Fruit fly (Drosophila melanogaster): ENCODE measurements around the gene CG15741.

DNA sequence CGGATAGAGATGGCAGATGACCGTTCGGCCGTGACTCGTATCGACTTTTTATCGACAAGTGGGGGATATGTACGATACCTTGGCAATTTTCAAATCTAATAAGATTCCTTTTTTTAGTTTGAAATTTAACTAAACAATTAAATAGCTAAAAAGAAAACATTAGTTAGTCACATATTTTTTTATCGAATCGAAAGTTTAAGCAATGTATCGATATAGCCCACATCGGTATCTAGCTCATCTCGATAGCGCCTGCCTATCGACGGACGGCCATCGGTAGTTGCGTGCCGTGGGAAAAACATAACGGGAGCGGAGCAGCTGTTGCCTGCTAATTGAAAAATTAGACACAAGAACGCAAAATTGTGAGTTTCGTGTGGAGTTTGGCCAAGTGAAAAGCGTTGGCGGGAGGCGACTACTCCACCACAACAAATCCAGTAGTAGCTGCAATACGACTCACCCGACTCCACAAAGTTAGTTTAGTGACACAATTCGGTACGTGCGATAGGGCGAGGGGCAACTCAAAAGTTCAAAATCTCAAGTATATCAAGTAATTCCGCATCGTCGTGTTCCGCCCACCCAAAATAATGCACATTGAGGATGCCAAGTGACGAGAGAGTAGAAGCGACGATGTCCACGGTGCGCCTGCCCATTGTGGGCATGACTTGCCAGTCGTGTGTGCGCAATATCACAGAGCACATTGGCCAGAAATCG is 17.1 kb upstream of the CG15741 start, which contains the start of the genes CG10347 and ATP7:
- peak; percentile 41 for TF ChIP-seq CG7101 (tag; optimal IDR thresholded peaks at IDR 0.05)
- peak; percentile 77 for TF ChIP-seq bab1 (GFP tag; optimal IDR thresholded peaks at IDR 0.05)
- TF ChIP-seq CG12768 (GFP tag; optimal IDR thresholded peaks at IDR 0.05): no peak
- TF ChIP-seq CG5204 (GFP tag; optimal IDR thresholded peaks at IDR 0.05): no peak
- no peak for TF ChIP-seq kay (GFP tag; ENCODE audit: borderline replicate concordance)
- no peak for TF ChIP-seq CG7045 (GFP tag; optimal IDR thresholded peaks at IDR 0.05)
- peak; percentile 47 for TF ChIP-seq toe (GFP tag; optimal IDR thresholded peaks at IDR 0.05)
